Worm (Caenorhabditis elegans): ENCODE data around the gene lin-14.

lin-14 gene

DNA sequence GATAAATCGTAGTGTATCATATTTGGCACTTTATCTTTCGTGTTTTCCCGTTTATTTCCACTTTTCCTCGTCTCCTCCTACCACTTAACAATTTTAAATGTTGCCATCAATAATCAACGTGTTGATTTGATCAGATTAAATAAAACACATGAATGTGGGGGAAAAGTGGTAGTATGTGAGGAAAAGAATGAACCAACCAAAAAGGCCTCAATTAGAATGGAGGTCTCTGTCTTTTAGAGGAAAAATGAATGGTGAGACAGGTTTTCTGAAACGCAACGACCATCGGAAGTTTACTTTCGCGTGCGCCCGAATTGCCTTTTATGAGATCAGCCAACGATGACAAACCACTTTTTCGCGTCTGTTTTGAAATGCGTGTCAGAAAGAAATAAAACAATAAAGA, 13.0 kb upstream of the lin-14 start:
- no peak for TF ChIP-seq madf-2 (tag; optimal IDR thresholded peaks at IDR 0.05)
- TF ChIP-seq gmeb-2 (tag; optimal IDR thresholded peaks at IDR 0.05), result no peak
- TF ChIP-seq ceh-6 (GFP tag; optimal IDR thresholded peaks at IDR 0.05), result no peak
- TF ChIP-seq tbx-7 (tag; optimal IDR thresholded peaks at IDR 0.05), result no peak
- no peak for TF ChIP-seq mec-3 (tag; optimal IDR thresholded peaks at IDR 0.05; ENCODE audit: borderline replicate concordance)
- TF ChIP-seq Y22D7AL.16 (tag; optimal IDR thresholded peaks at IDR 0.05), result no peak

DNA sequence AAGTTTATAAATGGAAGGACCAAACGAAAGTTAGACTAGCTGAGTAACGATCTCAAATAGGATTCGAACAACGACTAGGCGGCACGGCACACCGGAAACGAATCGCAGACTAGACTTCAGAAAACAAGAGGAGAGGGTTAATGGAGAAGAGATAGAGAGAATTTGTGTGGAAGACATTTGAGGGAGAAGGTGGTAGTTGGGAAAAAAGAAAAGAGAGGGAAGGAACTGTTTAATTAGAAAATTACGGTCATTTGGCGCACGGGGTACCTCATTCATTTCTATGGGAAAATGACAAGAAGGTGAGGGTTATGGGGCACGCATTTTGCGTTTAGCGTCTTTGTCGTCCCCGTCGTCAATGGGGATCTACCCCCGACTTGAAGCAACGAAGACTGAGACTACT, 11.1 kb upstream of the lin-14 start, which contains the start of gene F48C5.2:
TSS of gene F48C5.2 (minus strand) at position 101 of the 400 bp plus-strand sequence.
- TF ChIP-seq ceh-31 (tag; optimal IDR thresholded peaks at IDR 0.05) (peak; percentile 10), dve-1 (tag; optimal IDR thresholded peaks at IDR 0.05) (no peak)

DNA sequence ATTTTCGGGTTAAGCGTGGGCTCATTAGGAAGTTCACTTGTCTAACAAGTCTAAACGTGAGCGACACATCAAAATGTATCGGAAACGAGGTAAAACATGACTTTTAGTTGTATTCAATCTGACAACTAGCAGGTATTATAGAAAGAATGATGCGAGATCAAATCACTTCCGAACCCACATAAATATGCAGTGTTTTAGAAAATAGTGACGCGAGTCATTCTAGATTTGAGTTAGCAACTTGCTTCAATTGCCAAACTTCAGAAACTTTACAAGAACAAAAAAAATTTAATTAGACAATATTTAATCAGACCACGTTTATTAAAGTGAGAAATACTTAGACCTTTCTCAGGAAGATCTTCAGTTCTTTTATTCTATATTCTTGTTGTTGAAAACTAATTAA, 8.7 kb upstream of the lin-14 start:
- TF ChIP-seq fkh-6 (tag; optimal IDR thresholded peaks at IDR 0.05), result no peak
- TF ChIP-seq ceh-45 (GFP tag; IDR thresholded peaks at IDR 0.05), result no peak
- no peak for TF ChIP-seq F13H6.1 (tag; optimal IDR thresholded peaks at IDR 0.05)

DNA sequence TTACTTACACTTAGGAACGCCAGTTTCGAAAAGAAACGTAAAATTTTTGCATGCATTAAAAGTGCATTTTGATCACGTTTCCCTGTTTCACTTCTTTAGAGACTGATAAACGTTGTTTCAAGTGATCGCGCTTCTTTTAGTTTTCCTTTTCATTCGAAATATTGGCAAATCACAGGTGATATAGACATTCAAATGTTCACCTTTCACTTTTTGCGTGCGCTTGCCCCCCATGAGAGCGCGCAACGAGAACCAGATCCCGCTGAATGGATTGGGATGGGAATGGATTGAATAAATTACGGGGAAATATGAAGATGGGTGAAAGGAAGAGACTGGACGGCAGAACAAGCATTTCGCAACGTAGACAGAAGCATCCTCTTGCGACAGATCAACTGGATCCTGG, 3.8 kb upstream of the lin-14 start:
- TF ChIP-seq fkh-6 (tag; optimal IDR thresholded peaks at IDR 0.05), result no peak
- no peak for TF ChIP-seq ceh-9 (tag; optimal IDR thresholded peaks at IDR 0.05)
- TF ChIP-seq zip-5 (tag; optimal IDR thresholded peaks at IDR 0.05), result no peak
- TF ChIP-seq C08G9.2 (tag; optimal IDR thresholded peaks at IDR 0.05), result no peak
- TF ChIP-seq T23F11.4 (GFP tag; optimal IDR thresholded peaks at IDR 0.05), result no peak
- no peak for TF ChIP-seq ceh-18 (tag; optimal IDR thresholded peaks at IDR 0.05)
- no peak for TF ChIP-seq ceh-14 (tag; optimal IDR thresholded peaks at IDR 0.05)
- no peak for TF ChIP-seq ahr-1 (tag; optimal IDR thresholded peaks at IDR 0.05)
- no peak for TF ChIP-seq pqm-1 (tag; optimal IDR thresholded peaks at IDR 0.05)
- no peak for TF ChIP-seq sox-4 (tag; optimal IDR thresholded peaks at IDR 0.05)
- no peak for TF ChIP-seq syd-9 (tag; optimal IDR thresholded peaks at IDR 0.05)
- TF ChIP-seq ceh-24 (tag; optimal IDR thresholded peaks at IDR 0.05), result no peak
- TF ChIP-seq K02D7.2 (tag; optimal IDR thresholded peaks at IDR 0.05), result no peak

DNA sequence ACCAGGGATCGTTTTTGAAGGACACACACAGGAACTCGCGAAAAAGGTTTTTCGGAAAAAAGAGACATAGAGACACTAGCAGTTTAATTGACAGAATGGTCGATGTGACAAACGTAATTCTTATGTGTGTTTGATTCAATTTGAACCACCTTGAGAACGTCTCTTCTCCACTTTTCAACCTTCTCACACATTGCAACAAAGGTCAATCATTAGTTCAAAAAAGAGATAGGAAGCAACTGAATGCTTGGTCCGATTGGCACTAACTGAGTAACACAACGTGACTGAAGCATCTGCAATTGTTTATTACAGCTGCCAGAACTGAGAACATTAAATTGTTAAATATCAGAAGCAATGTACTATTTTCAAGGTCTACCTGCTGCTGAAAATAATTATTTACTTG, 3.2 kb upstream of the lin-14 start:
- TF ChIP-seq dmd-4 (tag; optimal IDR thresholded peaks at IDR 0.05; ENCODE audit: borderline replicate concordance) (no peak), ceh-34 (tag; optimal IDR thresholded peaks at IDR 0.05) (no peak), npax-4 (tag; optimal IDR thresholded peaks at IDR 0.05) (no peak), C38D4.7 (GFP tag; optimal IDR thresholded peaks at IDR 0.05) (no peak), odd-2 (tag; optimal IDR thresholded peaks at IDR 0.05) (no peak), fax-1 (tag; optimal IDR thresholded peaks at IDR 0.05) (no peak), hlh-13 (GFP tag; optimal IDR thresholded peaks at IDR 0.05) (no peak), hlh-8 (tag; optimal IDR thresholded peaks at IDR 0.05) (no peak), nfya-1 (tag; optimal IDR thresholded peaks at IDR 0.05) (no peak), lim-6 (tag; optimal IDR thresholded peaks at IDR 0.05) (no peak), ceh-45 (GFP tag; IDR thresholded peaks at IDR 0.05) (no peak), ama-1 (optimal IDR thresholded peaks at IDR 0.05) (no peak), rnt-1 (tag; optimal IDR thresholded peaks at IDR 0.05) (no peak), tbx-7 (tag; optimal IDR thresholded peaks at IDR 0.05) (no peak), pros-1 (tag; optimal IDR thresholded peaks at IDR 0.05) (no peak), K09A11.1 (tag; optimal IDR thresholded peaks at IDR 0.05; ENCODE audit: insufficient read depth) (no peak), sdc-2 (tag; optimal IDR thresholded peaks at IDR 0.05) (no peak), elt-2 (tag; optimal IDR thresholded peaks at IDR 0.05) (no peak), hlh-15 (tag; optimal IDR thresholded peaks at IDR 0.05) (no peak)
